Worm (Caenorhabditis elegans): Measurements from ENCODE around the gene bra-2.

ce11 chrIII:954553-954952 lies 43.5 kb downstream of the bra-2 start, which contains the start of the genes T12B5.15 and T12B5.14:
- TF ChIP-seq unc-62 (GFP tag; optimal IDR thresholded peaks at IDR 0.05) (no peak), ceh-8 (GFP tag; optimal IDR thresholded peaks at IDR 0.05) (no peak), sup-37 (GFP tag; optimal IDR thresholded peaks at IDR 0.05) (no peak), sptf-1 (tag; optimal IDR thresholded peaks at IDR 0.05) (no peak), lir-3 (tag; optimal IDR thresholded peaks at IDR 0.05; ENCODE audit: poor library complexity) (no peak), lsy-2 (tag; optimal IDR thresholded peaks at IDR 0.05) (no peak), nhr-12 (tag; optimal IDR thresholded peaks at IDR 0.05) (no peak), nhr-76 (tag; optimal IDR thresholded peaks at IDR 0.05) (no peak)

All from whole organism, L1 larva.